Fruit fly (Drosophila melanogaster) Kc167 (cell line): ENCODE data around the gene CG34348.

Source experiments
- Myc ChIP-seq: fragments of >200 bp; optimal IDR thresholded peaks from 2 replicates; lab custom pipeline; 2017; ENCODE audit warnings: missing external identifiers
- Sin3A ChIP-seq: fragments of >200 bp; optimal IDR thresholded peaks from 2 replicates; lab custom pipeline; 2018; ENCODE audit warnings: missing external identifiers
- h ChIP-seq: fragments of >200 bp; optimal IDR thresholded peaks from 3 replicates; lab custom pipeline; 2018; ENCODE audit warnings: missing external identifiers
- insv ChIP-seq: fragments of >200 bp; optimal IDR thresholded peaks from 3 replicates; lab custom pipeline; 2018; ENCODE audit warnings: missing external identifiers
- psq ChIP-seq: fragments of >200 bp; optimal IDR thresholded peaks from 2 replicates; lab custom pipeline; 2017; ENCODE audit warnings: missing external identifiers
- ttk ChIP-seq: sonication (Bioruptor generic); optimal IDR thresholded peaks from 2 replicates; lab custom pipeline; 2017; ENCODE audit warnings: missing external identifiers

Gene CG34348

DNA sequence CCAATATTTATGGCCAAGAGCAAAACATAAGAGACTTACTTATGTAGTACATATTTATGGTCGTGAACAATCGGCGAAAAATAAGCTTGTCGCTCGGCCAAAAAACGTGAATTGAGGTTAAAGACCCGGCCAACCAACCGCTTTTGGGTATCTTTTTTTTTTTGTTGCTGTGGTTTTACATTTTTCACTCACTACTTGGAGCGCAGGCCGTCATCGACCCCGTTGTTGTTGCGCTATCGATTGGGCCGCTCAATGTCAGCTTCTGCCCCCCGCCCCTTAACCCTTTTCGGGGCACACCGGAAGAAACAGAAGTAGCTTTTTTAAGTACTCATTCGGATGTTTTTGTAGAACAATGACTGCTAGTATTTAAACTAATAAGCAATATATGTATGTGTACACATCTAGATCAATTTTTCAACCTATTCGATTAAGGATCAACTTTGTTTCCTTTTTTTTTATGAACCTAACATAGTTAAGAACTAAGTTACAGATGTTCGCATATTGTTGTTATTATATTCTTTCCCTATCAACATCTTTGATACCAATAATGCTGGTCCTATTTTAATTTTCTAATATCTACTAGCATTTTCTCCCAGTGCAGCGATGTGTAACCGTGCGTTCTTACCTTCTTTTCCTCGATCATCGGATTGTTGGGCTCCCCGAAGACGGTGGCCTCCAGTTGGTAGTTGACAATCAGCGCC, 1.5 kb upstream of the CG34348 start:
- TF ChIP-seq insv (no peak), Sin3A (no peak), Myc (lab: Kevin White, UChicago) (no peak), psq (lab: Kevin White, UChicago) (no peak), ttk (lab: Kevin White, UChicago) (no peak), h (lab: Kevin White, UChicago) (no peak)

DNA sequence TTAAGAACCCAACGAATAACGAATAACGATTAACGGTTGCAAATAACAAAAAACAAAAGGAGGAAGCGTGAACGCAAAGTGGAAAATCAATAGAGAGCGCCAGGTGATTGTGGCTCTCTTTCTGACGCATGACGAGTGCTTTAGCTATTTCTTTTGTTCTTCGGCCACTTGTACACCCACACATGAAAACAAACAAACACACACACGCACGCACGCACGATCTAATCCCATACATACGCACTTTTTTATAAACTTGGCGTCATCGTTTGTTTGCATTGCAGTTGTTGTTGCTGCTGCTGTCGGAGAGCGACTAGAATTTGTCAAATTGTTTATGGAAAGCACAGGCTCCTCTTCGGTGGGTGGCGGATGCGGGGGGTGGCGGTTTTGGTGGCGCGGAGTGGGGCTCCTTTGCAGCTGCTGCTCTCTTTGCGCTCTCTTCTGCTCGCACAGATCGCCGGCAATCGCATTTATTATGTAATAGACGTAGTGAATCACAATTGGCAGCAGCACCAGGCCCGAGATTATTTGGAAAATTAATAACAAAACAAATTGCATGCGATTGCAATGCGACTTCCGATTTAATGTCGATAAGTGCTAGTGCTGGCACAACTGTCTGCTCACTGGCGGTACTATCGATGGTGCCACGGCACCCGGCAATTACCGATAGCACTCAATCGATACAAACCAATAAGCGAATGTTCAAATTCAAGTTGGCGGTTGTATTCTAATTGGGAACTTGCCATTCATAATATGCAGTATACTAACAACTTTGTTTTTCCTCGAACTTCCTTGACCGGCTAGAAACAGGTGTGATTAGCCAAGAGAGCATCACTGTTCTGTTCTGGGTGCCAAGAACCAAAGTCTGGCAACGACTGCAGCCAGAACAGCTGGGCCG, 453 bp upstream of the CG34348 start:
- TF ChIP-seq insv (no peak), Myc (lab: Kevin White, UChicago) (no peak), Sin3A (no peak), ttk (lab: Kevin White, UChicago) (no peak), h (lab: Kevin White, UChicago) (no peak), psq (lab: Kevin White, UChicago) (no peak)

DNA sequence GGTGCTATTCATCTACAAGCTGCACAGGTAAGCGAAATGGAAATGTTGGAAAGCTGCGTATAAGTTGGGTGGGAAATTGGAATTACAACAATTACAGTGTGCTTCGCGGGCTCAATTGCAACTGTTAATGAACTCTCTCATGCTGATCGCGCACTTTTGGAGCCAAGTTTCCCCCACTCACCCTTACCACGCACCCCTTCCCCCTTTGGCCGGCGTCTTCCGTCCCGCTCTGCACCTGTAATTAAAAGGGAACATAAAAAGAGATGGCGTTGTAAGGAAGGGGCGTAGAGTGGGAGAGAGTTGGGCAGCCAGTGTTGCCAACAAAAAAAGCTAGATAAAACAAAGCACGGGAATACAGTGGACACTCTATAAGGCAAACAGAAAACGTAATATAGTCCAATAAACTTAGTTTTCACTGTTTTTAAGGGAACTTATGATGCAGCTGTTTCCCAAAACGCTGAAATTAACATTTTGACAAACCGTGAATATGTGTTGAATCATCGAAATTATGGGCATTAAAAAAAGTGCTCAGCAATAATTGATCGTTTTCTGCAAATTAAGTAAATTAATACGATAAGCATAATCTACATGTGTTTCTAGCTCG, 1.1 kb downstream of the CG34348 start:
- TF ChIP-seq h (lab: Kevin White, UChicago), result no peak
- no peak for TF ChIP-seq Myc (lab: Kevin White, UChicago)
- TF ChIP-seq psq (lab: Kevin White, UChicago), result no peak
- TF ChIP-seq insv, result no peak
- no peak for TF ChIP-seq Sin3A
- TF ChIP-seq ttk (lab: Kevin White, UChicago), result no peak

dm6 chrX:11342168-11342567, 2.5 kb downstream of the CG34348 start:
- TF ChIP-seq ttk (lab: Kevin White, UChicago) (no peak), psq (lab: Kevin White, UChicago) (no peak), insv (no peak), Sin3A (no peak), Myc (lab: Kevin White, UChicago) (no peak), h (lab: Kevin White, UChicago) (no peak)

- TF ChIP-seq Myc (lab: Kevin White, UChicago) (no peak), h (lab: Kevin White, UChicago) (no peak), Sin3A (no peak), insv (no peak), psq (lab: Kevin White, UChicago) (no peak), ttk (lab: Kevin White, UChicago) (no peak)
These were observed 3.1 kb downstream of the CG34348 start for dm6 chrX:11342771-11343170.

- TF ChIP-seq h (lab: Kevin White, UChicago), result no peak
- TF ChIP-seq Myc (lab: Kevin White, UChicago), result no peak
- TF ChIP-seq insv, result no peak
- TF ChIP-seq psq (lab: Kevin White, UChicago), result no peak
- no peak for TF ChIP-seq ttk (lab: Kevin White, UChicago)
- TF ChIP-seq Sin3A, result no peak
These were observed 8.1 kb downstream of the CG34348 start, which contains the start of the genes GCS1 and CG11756 for dm6 chrX:11347809-11348208. GCS1 (minus strand) TSS chrX:11348001. CG11756 (plus strand) TSS chrX:11348120.

DNA sequence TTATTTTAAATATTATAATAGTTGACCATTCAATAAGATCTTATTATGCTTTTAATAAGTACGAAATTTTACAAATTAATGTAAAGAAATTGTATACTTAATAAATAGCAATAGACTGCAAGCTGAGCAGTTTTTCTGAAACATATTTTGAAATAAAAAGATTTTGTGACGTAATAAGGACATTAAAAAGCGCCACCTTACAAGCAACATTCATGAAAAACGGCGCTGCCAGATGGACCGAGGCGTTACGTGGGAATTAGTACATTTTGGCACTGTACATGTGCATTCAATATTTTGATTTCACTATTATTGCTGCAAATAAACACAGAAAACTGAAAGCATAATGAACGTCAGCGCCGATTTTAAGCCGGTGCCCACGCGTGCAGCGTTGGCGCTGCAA, 9.2 kb downstream of the CG34348 start, which contains the start of gene CG1738:
Gene CG1738 (plus strand): TSS at position 221 of the 400 bp plus-strand sequence.
- no peak for TF ChIP-seq ttk (lab: Kevin White, UChicago)
- no peak for TF ChIP-seq psq (lab: Kevin White, UChicago)
- TF ChIP-seq Sin3A, result no peak
- TF ChIP-seq Myc (lab: Kevin White, UChicago), result no peak
- no peak for TF ChIP-seq insv
- no peak for TF ChIP-seq h (lab: Kevin White, UChicago)

dm6 chrX:11349780-11350179, 10.1 kb downstream of the CG34348 start, which contains the start of gene NdufV3:
NdufV3 (plus strand) TSS chrX:11349998.
- TF ChIP-seq insv (no peak), Myc (lab: Kevin White, UChicago) (no peak), h (lab: Kevin White, UChicago) (no peak), Sin3A (no peak), ttk (lab: Kevin White, UChicago) (no peak), psq (lab: Kevin White, UChicago) (no peak)

dm6 chrX:11350505-11351327, 11.0 kb downstream of the CG34348 start, which contains the start of gene CG1737:
CG1737 (plus strand) TSS chrX:11350608.
- TF ChIP-seq insv, result no peak
- no peak for TF ChIP-seq h (lab: Kevin White, UChicago)
- no peak for TF ChIP-seq psq (lab: Kevin White, UChicago)
- TF ChIP-seq ttk (lab: Kevin White, UChicago), result no peak
- TF ChIP-seq Myc (lab: Kevin White, UChicago), result no peak
- TF ChIP-seq Sin3A, result no peak

dm6 chrX:11351351-11351750, 11.7 kb downstream of the CG34348 start:
- TF ChIP-seq ttk (lab: Kevin White, UChicago), result no peak
- TF ChIP-seq insv, result no peak
- no peak for TF ChIP-seq Myc (lab: Kevin White, UChicago)
- no peak for TF ChIP-seq h (lab: Kevin White, UChicago)
- TF ChIP-seq psq (lab: Kevin White, UChicago), result no peak
- no peak for TF ChIP-seq Sin3A
